Fruit fly (Drosophila melanogaster): ENCODE data around the gene CG33298.

The CG33298 gene

DNA sequence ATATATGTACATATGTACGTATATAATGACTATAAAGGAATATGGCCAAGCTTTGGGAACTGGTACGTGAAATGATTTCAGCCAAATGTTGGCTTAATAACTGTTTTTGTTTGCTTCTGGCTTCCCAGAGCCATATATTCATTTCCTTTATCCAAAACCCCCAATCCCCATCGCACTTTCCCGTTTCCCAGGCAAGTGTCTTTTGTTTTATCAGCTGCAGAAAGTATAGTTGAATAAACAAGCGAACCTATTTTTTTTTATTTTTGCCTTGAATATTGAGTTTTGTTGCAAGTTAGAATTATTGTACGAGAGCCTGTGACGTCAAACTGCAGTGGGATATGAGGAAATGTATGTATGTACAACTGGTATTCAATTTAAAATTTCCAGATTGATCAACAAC is 31.2 kb downstream of the CG33298 start:
- TF ChIP-seq CG1620 (GFP tag; optimal IDR thresholded peaks at IDR 0.05) (no peak), Hr96 (GFP tag; optimal IDR thresholded peaks at IDR 0.05) (no peak), CG11617 (GFP tag; optimal IDR thresholded peaks at IDR 0.05) (peak; percentile 21), CG14711 (tag; optimal IDR thresholded peaks at IDR 0.05) (peak; percentile 11), CG7101 (tag; optimal IDR thresholded peaks at IDR 0.05) (peak; percentile 39), Clk (GFP tag; optimal IDR thresholded peaks at IDR 0.05) (no peak), CG7045 (GFP tag; optimal IDR thresholded peaks at IDR 0.05) (peak; percentile 43), kay (GFP tag; ENCODE audit: borderline replicate concordance) (peak; percentile 1), pad (GFP tag; optimal IDR thresholded peaks at IDR 0.05) (peak; percentile 16), Mnt (GFP tag; optimal IDR thresholded peaks at IDR 0.05) (peak; percentile 3), CG12768 (GFP tag; optimal IDR thresholded peaks at IDR 0.05) (peak; percentile 60), CG33017 (tag; optimal IDR thresholded peaks at IDR 0.05) (peak; percentile 24), ovo (GFP tag; optimal IDR thresholded peaks at IDR 0.05) (peak; percentile 23), Crg-1 (GFP tag; optimal IDR thresholded peaks at IDR 0.05) (peak; percentile 47), CG5204 (GFP tag; optimal IDR thresholded peaks at IDR 0.05) (no peak), toe (GFP tag; optimal IDR thresholded peaks at IDR 0.05) (no peak), bab1 (GFP tag; optimal IDR thresholded peaks at IDR 0.05) (no peak), cic (GFP tag; optimal IDR thresholded peaks at IDR 0.05) (peak; percentile 81)

DNA sequence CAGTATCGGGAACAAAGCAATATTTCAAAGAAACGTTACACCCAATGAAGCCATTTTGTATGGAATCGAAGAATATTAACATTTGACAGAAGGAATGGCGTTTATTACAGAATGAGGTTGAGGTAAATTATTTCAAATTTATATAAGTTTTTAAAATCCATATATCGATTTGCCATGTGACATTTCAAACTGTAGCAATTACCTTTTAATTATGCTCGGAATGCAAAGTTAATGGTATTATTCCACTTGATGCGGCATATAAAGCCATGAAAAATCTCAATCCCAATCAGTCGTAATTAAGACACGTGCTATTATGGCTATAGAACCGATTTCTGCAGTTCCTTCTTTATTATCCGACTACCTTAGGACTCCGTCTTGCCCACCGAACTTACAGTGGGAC is 32.9 kb downstream of the CG33298 start, which contains the start of gene CG31883:
CG31883 (plus strand) TSS at position 301 of the 400 bp plus-strand sequence.
- no peak for TF ChIP-seq Mnt (GFP tag; optimal IDR thresholded peaks at IDR 0.05)
- no peak for TF ChIP-seq pad (GFP tag; optimal IDR thresholded peaks at IDR 0.05)
- TF ChIP-seq tj (GFP tag; optimal IDR thresholded peaks at IDR 0.05) = no peak
- TF ChIP-seq cnc (optimal IDR thresholded peaks at IDR 0.05) = no peak
- TF ChIP-seq kay (GFP tag; ENCODE audit: borderline replicate concordance) = no peak
- TF ChIP-seq CG7045 (GFP tag; optimal IDR thresholded peaks at IDR 0.05) = no peak
- no peak for TF ChIP-seq cic (GFP tag; optimal IDR thresholded peaks at IDR 0.05)
- no peak for TF ChIP-seq CG11617 (GFP tag; optimal IDR thresholded peaks at IDR 0.05)
- no peak for TF ChIP-seq Clk (GFP tag; optimal IDR thresholded peaks at IDR 0.05)
- no peak for TF ChIP-seq CG33017 (tag; optimal IDR thresholded peaks at IDR 0.05)
- TF ChIP-seq CG12768 (GFP tag; optimal IDR thresholded peaks at IDR 0.05) = no peak
- TF ChIP-seq bab1 (GFP tag; optimal IDR thresholded peaks at IDR 0.05) = no peak
- TF ChIP-seq Hr96 (GFP tag; optimal IDR thresholded peaks at IDR 0.05) = no peak
- TF ChIP-seq CG7101 (tag; optimal IDR thresholded peaks at IDR 0.05) = no peak
- TF ChIP-seq Crg-1 (GFP tag; optimal IDR thresholded peaks at IDR 0.05) = no peak

dm6 chr2L:9529858-9530378 is 34.6 kb downstream of the CG33298 start:
- TF ChIP-seq CG1620 (GFP tag; optimal IDR thresholded peaks at IDR 0.05) = no peak
- TF ChIP-seq cic (GFP tag; optimal IDR thresholded peaks at IDR 0.05) = peak; percentile 77
- TF ChIP-seq CG5204 (GFP tag; optimal IDR thresholded peaks at IDR 0.05) = no peak
- no peak for TF ChIP-seq Mnt (GFP tag; optimal IDR thresholded peaks at IDR 0.05)
- peak; percentile 27 for TF ChIP-seq CG33017 (tag; optimal IDR thresholded peaks at IDR 0.05)
- peak; percentile 29 for TF ChIP-seq CG11617 (GFP tag; optimal IDR thresholded peaks at IDR 0.05)
- TF ChIP-seq tj (GFP tag; optimal IDR thresholded peaks at IDR 0.05) = no peak
- no peak for TF ChIP-seq cnc (optimal IDR thresholded peaks at IDR 0.05)
- TF ChIP-seq kay (GFP tag; ENCODE audit: borderline replicate concordance) = peak; percentile 67
- no peak for TF ChIP-seq CG14711 (tag; optimal IDR thresholded peaks at IDR 0.05)
- TF ChIP-seq CG7101 (tag; optimal IDR thresholded peaks at IDR 0.05) = peak; percentile 11
- TF ChIP-seq pad (GFP tag; optimal IDR thresholded peaks at IDR 0.05) = no peak
- no peak for TF ChIP-seq CG7045 (GFP tag; optimal IDR thresholded peaks at IDR 0.05)
- TF ChIP-seq ovo (GFP tag; optimal IDR thresholded peaks at IDR 0.05) = no peak
- TF ChIP-seq CG12768 (GFP tag; optimal IDR thresholded peaks at IDR 0.05) = peak; percentile 26

DNA sequence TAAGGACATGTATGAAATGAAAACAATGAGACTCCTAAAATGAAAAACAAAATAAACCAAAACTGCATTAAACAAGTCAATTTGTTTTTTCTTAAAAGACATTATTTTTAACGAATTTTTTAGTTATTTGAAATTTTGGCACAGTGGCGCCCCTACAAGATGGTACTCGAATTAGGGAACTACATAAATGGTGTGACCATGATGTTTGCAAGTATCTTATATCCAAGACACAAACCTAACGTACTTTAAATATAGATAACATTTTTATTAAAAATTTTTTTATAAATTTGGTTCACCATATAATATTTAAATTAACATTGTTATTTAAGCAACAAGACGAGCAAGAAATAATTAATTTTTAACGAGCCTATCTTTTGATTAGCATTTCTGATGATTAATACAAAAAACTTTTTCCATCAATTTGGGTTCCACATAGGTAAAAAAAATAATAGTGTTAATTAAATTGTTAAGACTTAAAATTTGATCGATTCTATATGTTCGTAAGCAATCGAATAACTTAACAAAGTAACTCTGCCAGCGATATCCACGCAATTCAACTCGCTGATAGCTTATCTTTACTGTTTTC is 44.8 kb downstream of the CG33298 start, which contains the start of gene CG17855:
CG17855 (plus strand) TSS at position 536 of the 586 bp plus-strand sequence.
- TF ChIP-seq bab1 (GFP tag; optimal IDR thresholded peaks at IDR 0.05) (peak; percentile 40), CG14711 (tag; optimal IDR thresholded peaks at IDR 0.05) (peak; percentile 1), CG11617 (GFP tag; optimal IDR thresholded peaks at IDR 0.05) (no peak)

dm6 chr2L:9542578-9542977 is 47.3 kb downstream of the CG33298 start, which contains the start of gene Cpr30B:
Gene Cpr30B, plus strand, starts transcription at chr2L:9542878.
- no peak for TF ChIP-seq CG33017 (tag; optimal IDR thresholded peaks at IDR 0.05)
- TF ChIP-seq bab1 (GFP tag; optimal IDR thresholded peaks at IDR 0.05) = no peak
- TF ChIP-seq CG1620 (GFP tag; optimal IDR thresholded peaks at IDR 0.05) = no peak
- no peak for TF ChIP-seq kay (GFP tag; ENCODE audit: borderline replicate concordance)
- TF ChIP-seq Crg-1 (GFP tag; optimal IDR thresholded peaks at IDR 0.05) = no peak
- no peak for TF ChIP-seq Mnt (GFP tag; optimal IDR thresholded peaks at IDR 0.05)

- TF ChIP-seq CG7101 (tag; optimal IDR thresholded peaks at IDR 0.05) (no peak), CG11617 (GFP tag; optimal IDR thresholded peaks at IDR 0.05) (no peak), ovo (GFP tag; optimal IDR thresholded peaks at IDR 0.05) (no peak), toe (GFP tag; optimal IDR thresholded peaks at IDR 0.05) (no peak), tj (GFP tag; optimal IDR thresholded peaks at IDR 0.05) (no peak), Crg-1 (GFP tag; optimal IDR thresholded peaks at IDR 0.05) (no peak), kay (GFP tag; ENCODE audit: borderline replicate concordance) (no peak), CG5204 (GFP tag; optimal IDR thresholded peaks at IDR 0.05) (no peak), Mnt (GFP tag; optimal IDR thresholded peaks at IDR 0.05) (no peak), Hr96 (GFP tag; optimal IDR thresholded peaks at IDR 0.05) (no peak), Clk (GFP tag; optimal IDR thresholded peaks at IDR 0.05) (no peak), CG33017 (tag; optimal IDR thresholded peaks at IDR 0.05) (no peak), cic (GFP tag; optimal IDR thresholded peaks at IDR 0.05) (no peak), pad (GFP tag; optimal IDR thresholded peaks at IDR 0.05) (no peak), bab1 (GFP tag; optimal IDR thresholded peaks at IDR 0.05) (no peak), CG12768 (GFP tag; optimal IDR thresholded peaks at IDR 0.05) (no peak), cnc (optimal IDR thresholded peaks at IDR 0.05) (no peak), CG7045 (GFP tag; optimal IDR thresholded peaks at IDR 0.05) (no peak), CG14711 (tag; optimal IDR thresholded peaks at IDR 0.05) (no peak)
Observed at dm6 chr2L:9543871-9544270, 48.6 kb downstream of the CG33298 start, which contains the start of gene CG13113. Gene CG13113, plus strand, starts transcription at chr2L:9544171.

Measured in whole organism, adult.